Fruit fly (Drosophila melanogaster) whole organism, embryonic: Measurements from ENCODE around the gene CG9044.
A peak's percentile ranks its signal among the peaks of the same experiment; 100 is the strongest.

Source experiments
- Atf-2 ChIP-seq: fragments of 200-800 bp; sonication (Bioruptor generic); optimal IDR thresholded peaks from 2 replicates; lab custom pipeline; 2016; ENCODE audit warnings: missing biosample characterization, missing genetic modification characterization
- Atf6 ChIP-seq: fragments of 200-800 bp; sonication (Bioruptor generic); IDR thresholded peaks from 2 replicates; pipeline ENCODE4 v1.3.6; 2022; ENCODE audit warnings: missing biosample characterization, missing genetic modification characterization
- CG10209 ChIP-seq: fragments of 200-800 bp; sonication (Bioruptor generic); optimal IDR thresholded peaks from 3 replicates; lab custom pipeline; 2017; ENCODE audit warnings: missing biosample characterization, mild to moderate bottlenecking, missing genetic modification characterization, missing genetic modification reagents
- CG1024 ChIP-seq: fragments of 200-800 bp; sonication (Bioruptor generic); IDR thresholded peaks from 2 replicates; pipeline ENCODE4 v1.3.6; 2022; ENCODE audit warnings: missing biosample characterization, missing genetic modification characterization
- CG11560 ChIP-seq: fragments of 200-800 bp; sonication (Bioruptor generic); IDR thresholded peaks from 3 replicates; pipeline ENCODE4 v1.3.6; 2022; ENCODE audit warnings: missing biosample characterization, missing genetic modification characterization
- CG14860 ChIP-seq: fragments of 200-800 bp; sonication (Bioruptor generic); IDR thresholded peaks from 3 replicates; pipeline ENCODE4 v1.3.6; 2022; ENCODE audit warnings: missing biosample characterization, missing genetic modification characterization; ENCODE audit not compliant: partially characterized antibody
- CG15011 ChIP-seq: fragments of 200-800 bp; sonication (Bioruptor generic); optimal IDR thresholded peaks from 3 replicates; lab custom pipeline; 2018; ENCODE audit warnings: missing biosample characterization, mild to moderate bottlenecking, missing genetic modification characterization
- CG16813 ChIP-seq: fragments of 200-800 bp; sonication (Bioruptor generic); IDR thresholded peaks from 3 replicates; pipeline ENCODE4 v1.3.6; 2022; ENCODE audit warnings: missing biosample characterization, missing genetic modification characterization; ENCODE audit not compliant: partially characterized antibody
- CG16815 ChIP-seq: fragments of 200-800 bp; sonication (Bioruptor generic); optimal IDR thresholded peaks from 3 replicates; lab custom pipeline; 2017; ENCODE audit warnings: missing biosample characterization, mild to moderate bottlenecking, missing genetic modification characterization
- CG16863 ChIP-seq: fragments of 200-800 bp; sonication (Bioruptor generic); optimal IDR thresholded peaks from 3 replicates; lab custom pipeline; 2016; ENCODE audit warnings: missing biosample characterization, missing genetic modification characterization
- CG17612 ChIP-seq: fragments of 200-800 bp; sonication (Bioruptor generic); IDR thresholded peaks from 2 replicates; pipeline ENCODE4 v1.3.6; 2022; ENCODE audit warnings: missing biosample characterization, missing genetic modification characterization
- CG17829 ChIP-seq: fragments of 200-800 bp; optimal IDR thresholded peaks from 2 replicates; lab custom pipeline; 2019; ENCODE audit warnings: missing biosample characterization, mild to moderate bottlenecking, missing genetic modification characterization, moderate library complexity
- CG18619 ChIP-seq: fragments of 200-800 bp; sonication (Bioruptor generic); optimal IDR thresholded peaks from 3 replicates; lab custom pipeline; 2017; ENCODE audit warnings: missing biosample characterization, mild to moderate bottlenecking, missing genetic modification characterization
- CG2875 ChIP-seq: fragments of 200-800 bp; sonication (Bioruptor generic); optimal IDR thresholded peaks from 2 replicates; lab custom pipeline; 2017; ENCODE audit warnings: missing biosample characterization, mild to moderate bottlenecking, missing genetic modification characterization, missing genetic modification reagents
- CG3995 ChIP-seq: fragments of 200-800 bp; sonication (Bioruptor generic); optimal IDR thresholded peaks from 3 replicates; lab custom pipeline; 2016; ENCODE audit warnings: missing biosample characterization, missing genetic modification characterization
- CG4282 ChIP-seq: fragments of 200-800 bp; sonication (Bioruptor generic); optimal IDR thresholded peaks from 2 replicates; lab custom pipeline; 2016; ENCODE audit warnings: missing biosample characterization, missing genetic modification characterization
- CG43689 ChIP-seq: fragments of 200-800 bp; sonication (Bioruptor generic); IDR thresholded peaks from 2 replicates; pipeline ENCODE4 v1.3.6; 2022; ENCODE audit warnings: missing biosample characterization, missing genetic modification characterization
- CG9609 ChIP-seq: fragments of 200-800 bp; sonication (Bioruptor generic); optimal IDR thresholded peaks from 3 replicates; lab custom pipeline; 2016; ENCODE audit warnings: missing biosample characterization, missing genetic modification characterization
- CG9817 ChIP-seq: fragments of 200-800 bp; sonication (Bioruptor generic); optimal IDR thresholded peaks from 2 replicates; lab custom pipeline; 2018; ENCODE audit warnings: missing biosample characterization, mild to moderate bottlenecking, missing genetic modification characterization, moderate library complexity
- CTCF ChIP-seq: fragments of 200-800 bp; sonication (Bioruptor generic); optimal IDR thresholded peaks from 2 replicates; lab custom pipeline; 2017; ENCODE audit warnings: missing biosample characterization, mild to moderate bottlenecking, missing genetic modification characterization, moderate library complexity
- CrebB ChIP-seq: fragments of 200-800 bp; sonication (Bioruptor generic); optimal IDR thresholded peaks from 3 replicates; lab custom pipeline; 2018; ENCODE audit warnings: missing biosample characterization, mild to moderate bottlenecking, missing genetic modification characterization
- Dbx ChIP-seq: fragments of 200-800 bp; sonication (Bioruptor generic); IDR thresholded peaks from 3 replicates; pipeline ENCODE4 v1.3.6; 2022; ENCODE audit warnings: missing biosample characterization, missing genetic modification characterization
- Dek ChIP-seq: fragments of 200-800 bp; sonication (Bioruptor generic); optimal IDR thresholded peaks from 3 replicates; lab custom pipeline; 2019; ENCODE audit warnings: missing biosample characterization, mild to moderate bottlenecking, missing genetic modification characterization, moderate library complexity
- ERR ChIP-seq: fragments of 200-800 bp; sonication (Bioruptor generic); optimal IDR thresholded peaks from 2 replicates; lab custom pipeline; 2016; ENCODE audit warnings: missing biosample characterization, missing genetic modification characterization
- H15 ChIP-seq: fragments of 200-800 bp; sonication (Bioruptor generic); IDR thresholded peaks from 3 replicates; pipeline ENCODE4 v1.3.6; 2022; ENCODE audit warnings: missing biosample characterization, missing genetic modification characterization
- Lim3 ChIP-seq: fragments of 200-800 bp; sonication (Bioruptor generic); IDR thresholded peaks from 2 replicates; pipeline ENCODE4 v1.3.6; 2022; ENCODE audit warnings: missing biosample characterization, missing genetic modification characterization
- Mes4 ChIP-seq: fragments of 200-800 bp; sonication (Bioruptor generic); optimal IDR thresholded peaks from 2 replicates; lab custom pipeline; 2016; ENCODE audit warnings: missing biosample characterization, missing genetic modification characterization
- Myb ChIP-seq: fragments of 200-800 bp; sonication (Bioruptor generic); optimal IDR thresholded peaks from 2 replicates; lab custom pipeline; 2016; ENCODE audit warnings: missing biosample characterization, missing genetic modification characterization
- Nf-YC ChIP-seq: fragments of 200-800 bp; optimal IDR thresholded peaks from 3 replicates; lab custom pipeline; 2019; ENCODE audit warnings: missing biosample characterization, mild to moderate bottlenecking, missing genetic modification characterization, moderate library complexity
- Opbp ChIP-seq: fragments of 200-800 bp; sonication (Bioruptor generic); IDR thresholded peaks from 3 replicates; pipeline ENCODE4 v1.3.6; 2022; ENCODE audit warnings: missing biosample characterization, missing genetic modification characterization; ENCODE audit not compliant: partially characterized antibody
- Side ChIP-seq: fragments of 200-800 bp; sonication (Bioruptor generic); optimal IDR thresholded peaks from 2 replicates; lab custom pipeline; 2016; ENCODE audit warnings: missing biosample characterization, missing genetic modification characterization
- Sry-δ ChIP-seq: fragments of 200-800 bp; sonication (Bioruptor generic); optimal IDR thresholded peaks from 2 replicates; lab custom pipeline; 2016; ENCODE audit warnings: missing biosample characterization, missing genetic modification characterization
- Xrp1 ChIP-seq: fragments of 200-800 bp; sonication (Bioruptor generic); IDR thresholded peaks from 2 replicates; pipeline ENCODE4 v1.3.6; 2022; ENCODE audit warnings: missing biosample characterization, missing genetic modification characterization
- al ChIP-seq: fragments of 200-800 bp; sonication (Bioruptor generic); IDR thresholded peaks from 2 replicates; pipeline ENCODE4 v1.3.6; 2022; ENCODE audit warnings: missing biosample characterization, missing genetic modification characterization
- cato ChIP-seq: fragments of 200-800 bp; sonication (Bioruptor generic); optimal IDR thresholded peaks from 2 replicates; lab custom pipeline; 2016; ENCODE audit warnings: missing biosample characterization, missing genetic modification characterization, borderline replicate concordance
- caup ChIP-seq: fragments of 200-800 bp; sonication (Bioruptor generic); optimal IDR thresholded peaks from 3 replicates; lab custom pipeline; 2017; ENCODE audit warnings: missing biosample characterization, mild to moderate bottlenecking, missing genetic modification characterization, moderate library complexity; ENCODE audit not compliant: severe bottlenecking
- cg ChIP-seq: fragments of 200-800 bp; sonication (Bioruptor generic); optimal IDR thresholded peaks from 3 replicates; lab custom pipeline; 2019; ENCODE audit warnings: missing biosample characterization, mild to moderate bottlenecking, missing genetic modification characterization, moderate library complexity
- corto ChIP-seq: fragments of 200-800 bp; sonication (Bioruptor generic); optimal IDR thresholded peaks from 2 replicates; lab custom pipeline; 2016; ENCODE audit warnings: missing biosample characterization, mild to moderate bottlenecking, missing genetic modification characterization, moderate library complexity
- crc ChIP-seq: fragments of 200-800 bp; sonication (Bioruptor generic); optimal IDR thresholded peaks from 2 replicates; lab custom pipeline; 2016; ENCODE audit warnings: missing biosample characterization, missing genetic modification characterization
- dysf ChIP-seq: fragments of 200-800 bp; sonication (Bioruptor generic); IDR thresholded peaks from 3 replicates; pipeline ENCODE4 v1.3.6; 2022; ENCODE audit warnings: missing biosample characterization, missing genetic modification characterization
- exex ChIP-seq: fragments of 200-800 bp; sonication (Bioruptor generic); optimal IDR thresholded peaks from 4 replicates; lab custom pipeline; 2018; ENCODE audit warnings: missing biosample characterization, mild to moderate bottlenecking, missing genetic modification characterization, moderate library complexity
- gce ChIP-seq: fragments of 200-800 bp; sonication (Bioruptor generic); IDR thresholded peaks from 3 replicates; pipeline ENCODE4 v1.3.6; 2022; ENCODE audit warnings: missing biosample characterization, missing genetic modification characterization
- gsb-n ChIP-seq: fragments of 200-800 bp; sonication (Bioruptor generic); optimal IDR thresholded peaks from 3 replicates; lab custom pipeline; 2018; ENCODE audit warnings: missing biosample characterization, mild to moderate bottlenecking, missing genetic modification characterization
- gt ChIP-seq: fragments of 200-800 bp; sonication (Bioruptor generic); IDR thresholded peaks from 2 replicates; pipeline ENCODE4 v1.3.6; 2022; ENCODE audit warnings: missing biosample characterization, missing genetic modification characterization
- kay ChIP-seq: fragments of 200-800 bp; sonication (Bioruptor generic); optimal IDR thresholded peaks from 2 replicates; lab custom pipeline; 2016; ENCODE audit warnings: missing biosample characterization, missing genetic modification characterization
- lilli ChIP-seq: fragments of 200-800 bp; sonication (Bioruptor generic); optimal IDR thresholded peaks from 3 replicates; lab custom pipeline; 2016; ENCODE audit warnings: missing biosample characterization, missing genetic modification characterization
- nerfin-1 ChIP-seq: fragments of 200-800 bp; sonication (Bioruptor generic); optimal IDR thresholded peaks from 3 replicates; lab custom pipeline; 2019; ENCODE audit warnings: missing biosample characterization, mild to moderate bottlenecking, missing genetic modification characterization, moderate library complexity
- p53 ChIP-seq: fragments of 200-800 bp; sonication (Bioruptor generic); optimal IDR thresholded peaks from 2 replicates; lab custom pipeline; 2016; ENCODE audit warnings: missing biosample characterization, missing genetic modification characterization
- vfl ChIP-seq: fragments of 200-800 bp; sonication (Bioruptor generic); optimal IDR thresholded peaks from 2 replicates; lab custom pipeline; 2016; ENCODE audit warnings: missing biosample characterization, missing genetic modification characterization
- zf30C ChIP-seq: fragments of 200-800 bp; sonication (Bioruptor generic); optimal IDR thresholded peaks from 3 replicates; lab custom pipeline; 2018; ENCODE audit warnings: missing biosample characterization, mild to moderate bottlenecking, missing genetic modification characterization

CG9044 gene

dm6 chr2L:5981433-5982333 is 32.4 kb downstream of the CG9044 start, which contains the start of gene eIF4A (continued):
- no peak for TF ChIP-seq cato (GFP tag; lab: Kevin White, UChicago)
- no peak for TF ChIP-seq zf30C (GFP tag; lab: Kevin White, UChicago)
- TF ChIP-seq dysf (GFP tag; lab: Robert Waterston, UW) = no peak
- no peak for TF ChIP-seq CrebB (tag; lab: Kevin White, UChicago)
- TF ChIP-seq CG16863 (GFP tag; lab: Kevin White, UChicago) = no peak
- no peak for TF ChIP-seq CG3995 (GFP tag; lab: Kevin White, UChicago)
- TF ChIP-seq CG43689 (GFP tag; lab: Robert Waterston, UW) = no peak
- TF ChIP-seq exex (tag; lab: Kevin White, UChicago) = no peak
- no peak for TF ChIP-seq Side (GFP tag; lab: Kevin White, UChicago)
- TF ChIP-seq Dbx (GFP tag; lab: Robert Waterston, UW) = no peak
- no peak for TF ChIP-seq Atf-2 (GFP tag; lab: Kevin White, UChicago)
- TF ChIP-seq CTCF = no peak
- peak; percentile 54 for TF ChIP-seq Mes4
- no peak for TF ChIP-seq Dek (tag; lab: Kevin White, UChicago)
- TF ChIP-seq Sry-δ (GFP tag; lab: Kevin White, UChicago) = peak; percentile 95
- no peak for TF ChIP-seq lilli
- peak; percentile 32 for TF ChIP-seq CG2875 (GFP tag; lab: Kevin White, UChicago)
- no peak for TF ChIP-seq corto
- no peak for TF ChIP-seq Lim3 (GFP tag; lab: Robert Waterston, UW)
- no peak for TF ChIP-seq CG17612 (GFP tag; lab: Robert Waterston, UW)
- no peak for TF ChIP-seq gce (GFP tag; lab: Robert Waterston, UW)
- no peak for TF ChIP-seq H15
- no peak for TF ChIP-seq Opbp
- TF ChIP-seq p53 (GFP tag; lab: Kevin White, UChicago) = no peak
- no peak for TF ChIP-seq crc (GFP tag; lab: Kevin White, UChicago)
- no peak for TF ChIP-seq CG11560 (tag; lab: Robert Waterston, UW)
- no peak for TF ChIP-seq kay (GFP tag; lab: Kevin White, UChicago)
- TF ChIP-seq al = no peak
- peak; percentile 19 for TF ChIP-seq Myb (GFP tag; lab: Kevin White, UChicago)
- peak; percentile 67 for TF ChIP-seq caup (GFP tag; lab: Kevin White, UChicago)
- TF ChIP-seq CG14860 (GFP tag; lab: Robert Waterston, UW) = no peak
- TF ChIP-seq CG16813 (GFP tag; lab: Robert Waterston, UW) = no peak
- no peak for TF ChIP-seq Atf6
- no peak for TF ChIP-seq nerfin-1 (tag; lab: Kevin White, UChicago)
- peak; percentile 47 for TF ChIP-seq CG18619
- no peak for TF ChIP-seq vfl (GFP tag; lab: Kevin White, UChicago)
- TF ChIP-seq CG10209 (GFP tag; lab: Kevin White, UChicago) = no peak
- no peak for TF ChIP-seq Xrp1 (GFP tag; lab: Robert Waterston, UW)
- no peak for TF ChIP-seq gt (GFP tag; lab: Robert Waterston, UW)
- TF ChIP-seq CG9609 = peak; percentile 18
- no peak for TF ChIP-seq gsb-n
- no peak for TF ChIP-seq Nf-YC (tag; lab: Kevin White, UChicago)
- TF ChIP-seq CG17829 (tag; lab: Kevin White, UChicago) = peak; percentile 12
- no peak for TF ChIP-seq CG4282 (GFP tag; lab: Kevin White, UChicago)
- TF ChIP-seq ERR (GFP tag; lab: Kevin White, UChicago) = no peak
- TF ChIP-seq CG16815 (GFP tag; lab: Kevin White, UChicago) = no peak
- peak; percentile 15 for TF ChIP-seq CG9817 (tag; lab: Kevin White, UChicago)
- TF ChIP-seq cg (GFP tag; lab: Kevin White, UChicago) = no peak
- no peak for TF ChIP-seq CG1024
- peak; percentile 23 for TF ChIP-seq CG15011 (GFP tag; lab: Kevin White, UChicago)
